Worm (Caenorhabditis elegans) whole organism, late embryonic: ENCODE measurements around the gene srh-10.

Experiments used
- K02D7.2 ChIP-seq: sonication (generic microtip); optimal IDR thresholded peaks from 2 replicates; lab custom pipeline; 2017; ENCODE audit warnings: mild to moderate bottlenecking, missing genetic modification characterization, missing compliant biosample characterization
- Y22D7AL.16 ChIP-seq: sonication (generic microtip); optimal IDR thresholded peaks from 2 replicates; lab custom pipeline; 2016; ENCODE audit warnings: missing genetic modification characterization, missing compliant biosample characterization
- ceh-18 ChIP-seq: sonication (generic microtip); optimal IDR thresholded peaks from 2 replicates; lab custom pipeline; 2016; ENCODE audit warnings: missing genetic modification characterization, missing compliant biosample characterization
- ceh-30 ChIP-seq: fragments of 150-350 bp; optimal IDR thresholded peaks from 2 replicates; lab custom pipeline; 2014; ENCODE audit warnings: missing biosample characterization, missing genetic modification characterization
- ceh-6 ChIP-seq: fragments of 200-800 bp; sonication (Bioruptor generic); optimal IDR thresholded peaks from 2 replicates; lab custom pipeline; 2018; ENCODE audit warnings: mild to moderate bottlenecking, missing genetic modification characterization, missing compliant biosample characterization
- elt-2 ChIP-seq: sonication (generic microtip); optimal IDR thresholded peaks from 2 replicates; lab custom pipeline; 2016; ENCODE audit warnings: missing genetic modification reagents, missing genetic modification characterization, missing compliant biosample characterization
- ets-4 ChIP-seq: sonication (generic microtip); optimal IDR thresholded peaks from 2 replicates; lab custom pipeline; 2016; ENCODE audit warnings: missing genetic modification characterization, missing compliant biosample characterization
- hlh-8 ChIP-seq: sonication (generic microtip); optimal IDR thresholded peaks from 2 replicates; lab custom pipeline; 2016; ENCODE audit warnings: missing genotype, missing genetic modification characterization, missing compliant biosample characterization
- lim-6 ChIP-seq: sonication (generic microtip); optimal IDR thresholded peaks from 2 replicates; lab custom pipeline; 2016; ENCODE audit warnings: missing genetic modification characterization, missing compliant biosample characterization
- madf-2 ChIP-seq: sonication (generic microtip); optimal IDR thresholded peaks from 2 replicates; lab custom pipeline; 2017; ENCODE audit warnings: missing genetic modification characterization, missing compliant biosample characterization
- npax-4 ChIP-seq: sonication (generic microtip); optimal IDR thresholded peaks from 2 replicates; lab custom pipeline; 2016; ENCODE audit warnings: missing genetic modification characterization, missing compliant biosample characterization
- pax-1 ChIP-seq: fragments of 150-350 bp; optimal IDR thresholded peaks from 2 replicates; lab custom pipeline; 2014; ENCODE audit warnings: missing biosample characterization, missing genetic modification characterization
- sox-2 ChIP-seq: fragments of 200-800 bp; sonication (Bioruptor generic); IDR thresholded peaks from 2 replicates; pipeline ENCODE4 v1.3.6; 2022; ENCODE audit warnings: missing genetic modification reagents, missing genetic modification characterization, missing compliant biosample characterization
- ttx-3 ChIP-seq: sonication (generic microtip); optimal IDR thresholded peaks from 2 replicates; lab custom pipeline; 2016; ENCODE audit warnings: missing genetic modification reagents, missing genetic modification characterization, missing compliant biosample characterization
- ztf-16 ChIP-seq: sonication (generic microtip); optimal IDR thresholded peaks from 2 replicates; lab custom pipeline; 2017; ENCODE audit warnings: missing genetic modification characterization, missing compliant biosample characterization

The srh-10 gene

ce11 chrV:6016097-6016496, 50.8 kb downstream of the srh-10 start:
- no peak for TF ChIP-seq ttx-3 (tag; lab: Kevin White, UChicago)

ce11 chrV:6015546-6016089, 51.3 kb downstream of the srh-10 start:
- TF ChIP-seq ceh-6 (GFP tag; lab: Kevin White, UChicago) (no peak), ztf-16 (tag; lab: Kevin White, UChicago) (no peak), ceh-30 (tag; lab: Kevin White, UChicago) (no peak), Y22D7AL.16 (tag; lab: Kevin White, UChicago) (no peak), elt-2 (no peak), ceh-18 (tag; lab: Kevin White, UChicago) (no peak), ets-4 (tag; lab: Kevin White, UChicago) (no peak), pax-1 (tag; lab: Kevin White, UChicago) (no peak), lim-6 (tag; lab: Kevin White, UChicago) (no peak), hlh-8 (tag; lab: Kevin White, UChicago) (no peak), K02D7.2 (tag; lab: Kevin White, UChicago) (no peak), npax-4 (tag; lab: Kevin White, UChicago) (no peak), madf-2 (tag; lab: Kevin White, UChicago) (no peak), sox-2 (GFP tag; lab: Robert Waterston, UW) (no peak)
